Worm (Caenorhabditis elegans): ENCODE results near the gene T05C3.2.

- TF ChIP-seq sdc-2 (tag; optimal IDR thresholded peaks at IDR 0.05): no peak
- TF ChIP-seq pqm-1 (tag; optimal IDR thresholded peaks at IDR 0.05): no peak
- TF ChIP-seq pha-4 (tag; optimal IDR thresholded peaks at IDR 0.05): no peak
- no peak for TF ChIP-seq ceh-22 (tag; optimal IDR thresholded peaks at IDR 0.05)
- no peak for TF ChIP-seq pat-9 (tag; optimal IDR thresholded peaks at IDR 0.05)
- no peak for TF ChIP-seq lin-11 (tag; optimal IDR thresholded peaks at IDR 0.05)
- TF ChIP-seq C08G9.2 (tag; optimal IDR thresholded peaks at IDR 0.05): no peak
- TF ChIP-seq ceh-24 (tag; optimal IDR thresholded peaks at IDR 0.05): no peak
These were observed 42.8 kb upstream of the T05C3.2 start for ce11 chrV:5450742-5451141.
